Fruit fly (Drosophila melanogaster) whole organism, embryonic: ENCODE results near the gene CG42819.

Experiments used
- Atf6 ChIP-seq: fragments of 200-800 bp; sonication (Bioruptor generic); IDR thresholded peaks from 2 replicates; pipeline ENCODE4 v1.3.6; 2022; ENCODE audit warnings: missing biosample characterization, missing genetic modification characterization
- BEAF-32 ChIP-seq: fragments of 200-800 bp; sonication (Bioruptor generic); optimal IDR thresholded peaks from 3 replicates; lab custom pipeline; 2017; ENCODE audit warnings: missing biosample characterization, missing genetic modification characterization, mild to moderate bottlenecking, moderate library complexity, missing genetic modification reagents
- CG1024 ChIP-seq: fragments of 200-800 bp; sonication (Bioruptor generic); IDR thresholded peaks from 2 replicates; pipeline ENCODE4 v1.3.6; 2022; ENCODE audit warnings: missing biosample characterization, missing genetic modification characterization
- CG10959 ChIP-seq: fragments of 200-800 bp; sonication (Bioruptor generic); IDR thresholded peaks from 2 replicates; pipeline ENCODE4 v1.3.6; 2022; ENCODE audit warnings: missing biosample characterization, missing genetic modification characterization
- CG11456 ChIP-seq: fragments of 200-800 bp; sonication (Bioruptor generic); IDR thresholded peaks from 3 replicates; pipeline ENCODE4 v1.3.6; 2022; ENCODE audit warnings: missing biosample characterization, missing genetic modification characterization
- CG11560 ChIP-seq: fragments of 200-800 bp; sonication (Bioruptor generic); IDR thresholded peaks from 3 replicates; pipeline ENCODE4 v1.3.6; 2022; ENCODE audit warnings: missing biosample characterization, missing genetic modification characterization
- CG12769 ChIP-seq: fragments of 200-800 bp; sonication (Bioruptor generic); optimal IDR thresholded peaks from 2 replicates; lab custom pipeline; 2019; ENCODE audit warnings: missing biosample characterization, mild to moderate bottlenecking, missing genetic modification characterization, moderate library complexity
- CG1602 ChIP-seq: fragments of 200-800 bp; sonication (Bioruptor generic); optimal IDR thresholded peaks from 3 replicates; lab custom pipeline; 2016; ENCODE audit warnings: missing biosample characterization, missing genetic modification characterization
- CG16779 ChIP-seq: fragments of 200-800 bp; sonication (Bioruptor generic); IDR thresholded peaks from 2 replicates; pipeline ENCODE4 v1.3.6; 2022; ENCODE audit warnings: missing biosample characterization, missing genetic modification characterization
- CG17361 ChIP-seq: fragments of 200-800 bp; sonication (Bioruptor generic); IDR thresholded peaks from 3 replicates; pipeline ENCODE4 v1.3.6; 2022; ENCODE audit warnings: missing biosample characterization, missing genetic modification characterization
- CG18764 ChIP-seq: fragments of 200-800 bp; sonication (Bioruptor generic); optimal IDR thresholded peaks from 3 replicates; lab custom pipeline; 2016; ENCODE audit warnings: missing biosample characterization, missing genetic modification characterization
- CG3163 ChIP-seq: fragments of 200-800 bp; sonication (Bioruptor generic); optimal IDR thresholded peaks from 3 replicates; lab custom pipeline; 2016; ENCODE audit warnings: missing biosample characterization, missing genetic modification characterization
- CG4328 ChIP-seq: fragments of 200-800 bp; sonication (Bioruptor generic); optimal IDR thresholded peaks from 3 replicates; lab custom pipeline; 2017; ENCODE audit warnings: missing biosample characterization, missing genetic modification reagents, missing genetic modification characterization
- CG7556 ChIP-seq: fragments of 200-800 bp; sonication (Bioruptor generic); optimal IDR thresholded peaks from 2 replicates; lab custom pipeline; 2017; ENCODE audit warnings: missing biosample characterization, mild to moderate bottlenecking, missing genetic modification characterization
- CG7745 ChIP-seq: fragments of 200-800 bp; sonication (Bioruptor generic); optimal IDR thresholded peaks from 2 replicates; lab custom pipeline; 2018; ENCODE audit warnings: missing biosample characterization, mild to moderate bottlenecking, missing genetic modification characterization, moderate library complexity
- CG7928 ChIP-seq: fragments of 200-800 bp; sonication (Bioruptor generic); optimal IDR thresholded peaks from 2 replicates; lab custom pipeline; 2017; ENCODE audit warnings: missing biosample characterization, mild to moderate bottlenecking, missing genetic modification characterization
- CG8944 ChIP-seq: fragments of 200-800 bp; sonication (Bioruptor generic); optimal IDR thresholded peaks from 3 replicates; lab custom pipeline; 2016; ENCODE audit warnings: missing biosample characterization, missing genetic modification characterization
- D ChIP-seq, 2 experiments: fragments of 200-800 bp in 1 of 2; fragments of >200 bp in 1 of 2; sonication (Bioruptor generic) in 1 of 2; optimal IDR thresholded peaks; 2 replicates in 1 of 2; 3 replicates in 1 of 2; lab custom pipeline; 2017; ENCODE audit warnings: mild to moderate bottlenecking in 1 of 2, missing biosample characterization in 1 of 2, missing genetic modification characterization in 1 of 2, missing genetic modification reagents in 1 of 2
- Dfd ChIP-seq, 2 experiments: fragments of >200 bp; optimal IDR thresholded peaks; 2 replicates each; lab custom pipeline; 2017; ENCODE audit warnings: missing biosample characterization in 2 of 2, missing genetic modification characterization in 2 of 2
- Eip74EF ChIP-seq, 2 experiments: fragments of 200-800 bp in 1 of 2; fragments of >200 bp in 1 of 2; sonication (Bioruptor generic) in 1 of 2; optimal IDR thresholded peaks; 2 replicates each; lab custom pipeline; 2017 to 2019; ENCODE audit warnings: missing biosample characterization in 2 of 2, missing genetic modification characterization in 2 of 2, mild to moderate bottlenecking in 1 of 2, moderate library complexity in 1 of 2
- GATAe ChIP-seq: fragments of 200-800 bp; sonication (Bioruptor generic); conservative IDR thresholded peaks from 2 replicates; pipeline ENCODE4 v1.3.6; 2022; ENCODE audit warnings: missing biosample characterization, missing genetic modification characterization
- Hey ChIP-seq: fragments of 200-800 bp; sonication (Bioruptor generic); optimal IDR thresholded peaks from 3 replicates; lab custom pipeline; 2018; ENCODE audit warnings: missing biosample characterization, mild to moderate bottlenecking, missing genetic modification characterization
- Lhr ChIP-seq: fragments of 200-800 bp; sonication (Bioruptor generic); optimal IDR thresholded peaks from 3 replicates; lab custom pipeline; 2017; ENCODE audit warnings: mild to moderate bottlenecking, missing biosample characterization, missing genetic modification reagents, missing genetic modification characterization
- NFAT ChIP-seq: fragments of 200-800 bp; sonication (Bioruptor generic); IDR thresholded peaks from 2 replicates; pipeline ENCODE4 v1.3.6; 2022; ENCODE audit warnings: missing biosample characterization, missing genetic modification characterization
- Oli ChIP-seq: fragments of 200-800 bp; sonication (Bioruptor generic); optimal IDR thresholded peaks from 2 replicates; lab custom pipeline; 2018; ENCODE audit warnings: missing biosample characterization, mild to moderate bottlenecking, missing genetic modification characterization, moderate library complexity
- Poxn ChIP-seq: fragments of 200-800 bp; sonication (Bioruptor generic); IDR thresholded peaks from 2 replicates; pipeline ENCODE4 v1.3.6; 2022; ENCODE audit warnings: missing biosample characterization, missing genetic modification characterization
- Ptx1 ChIP-seq: fragments of 200-800 bp; sonication (Bioruptor generic); IDR thresholded peaks from 2 replicates; pipeline ENCODE4 v1.3.6; 2022; ENCODE audit warnings: missing biosample characterization, missing genetic modification characterization
- Rx ChIP-seq: fragments of 200-800 bp; sonication (Bioruptor generic); IDR thresholded peaks from 2 replicates; pipeline ENCODE4 v1.3.6; 2022; ENCODE audit warnings: missing biosample characterization, missing genetic modification characterization
- Scr ChIP-seq: fragments of 200-800 bp; sonication (Bioruptor generic); IDR thresholded peaks from 2 replicates; pipeline ENCODE4 v1.3.6; 2022; ENCODE audit warnings: missing biosample characterization, missing genetic modification characterization; ENCODE audit not compliant: partially characterized antibody
- Stat92E ChIP-seq, 3 experiments: fragments of >200 bp in 2 of 3; fragments of 200-800 bp in 1 of 3; sonication (Bioruptor generic) in 1 of 3; optimal IDR thresholded peaks; 2 replicates each; lab custom pipeline; 2017 to 2019; ENCODE audit warnings: missing biosample characterization in 3 of 3, missing genetic modification characterization in 3 of 3, mild to moderate bottlenecking in 1 of 3, moderate library complexity in 1 of 3
- Xrp1 ChIP-seq: fragments of 200-800 bp; sonication (Bioruptor generic); IDR thresholded peaks from 2 replicates; pipeline ENCODE4 v1.3.6; 2022; ENCODE audit warnings: missing biosample characterization, missing genetic modification characterization
- amos ChIP-seq: fragments of 200-800 bp; sonication (Bioruptor generic); IDR thresholded peaks from 2 replicates; pipeline ENCODE4 v1.3.6; 2022; ENCODE audit warnings: missing biosample characterization, missing genetic modification characterization; ENCODE audit not compliant: partially characterized antibody
- crp ChIP-seq, 2 experiments: fragments of 200-800 bp; sonication (Bioruptor generic); optimal IDR thresholded peaks; 2 replicates in 1 of 2; 3 replicates in 1 of 2; lab custom pipeline; 2017; ENCODE audit warnings: missing biosample characterization in 2 of 2, missing genetic modification characterization in 2 of 2, mild to moderate bottlenecking in 1 of 2, moderate library complexity in 1 of 2
- dan ChIP-seq: fragments of 200-800 bp; sonication (Bioruptor generic); IDR thresholded peaks from 2 replicates; pipeline ENCODE4 v1.3.6; 2022; ENCODE audit warnings: missing biosample characterization, missing genetic modification characterization
- dysf ChIP-seq: fragments of 200-800 bp; sonication (Bioruptor generic); IDR thresholded peaks from 3 replicates; pipeline ENCODE4 v1.3.6; 2022; ENCODE audit warnings: missing biosample characterization, missing genetic modification characterization
- esg ChIP-seq: fragments of 200-800 bp; sonication (Bioruptor generic); conservative IDR thresholded peaks from 2 replicates; pipeline ENCODE4 v1.3.6; 2022; ENCODE audit warnings: missing biosample characterization, missing genetic modification characterization
- exex ChIP-seq: fragments of 200-800 bp; sonication (Bioruptor generic); optimal IDR thresholded peaks from 4 replicates; lab custom pipeline; 2018; ENCODE audit warnings: missing biosample characterization, mild to moderate bottlenecking, missing genetic modification characterization, moderate library complexity
- gro ChIP-seq: fragments of 200-800 bp; sonication (Bioruptor generic); optimal IDR thresholded peaks from 2 replicates; lab custom pipeline; 2016; ENCODE audit warnings: missing biosample characterization, missing genetic modification characterization
- her ChIP-seq: fragments of 200-800 bp; sonication (Bioruptor generic); optimal IDR thresholded peaks from 2 replicates; lab custom pipeline; 2016; ENCODE audit warnings: missing biosample characterization, missing genetic modification characterization
- ken ChIP-seq: fragments of 200-800 bp; sonication (Bioruptor generic); IDR thresholded peaks from 3 replicates; pipeline ENCODE4 v1.3.6; 2022; ENCODE audit warnings: missing biosample characterization, missing genetic modification characterization
- lab ChIP-seq: fragments of 200-800 bp; sonication (Bioruptor generic); optimal IDR thresholded peaks from 3 replicates; lab custom pipeline; 2017; ENCODE audit warnings: missing biosample characterization, missing genetic modification characterization, mild to moderate bottlenecking, moderate library complexity, missing genetic modification reagents
- otp ChIP-seq: fragments of 200-800 bp; sonication (Bioruptor generic); IDR thresholded peaks from 3 replicates; pipeline ENCODE4, ENCODE4 v1.3.6; 2022; ENCODE audit warnings: missing biosample characterization, missing genetic modification characterization
- pb ChIP-seq: fragments of 200-800 bp; sonication (Bioruptor generic); optimal IDR thresholded peaks from 3 replicates; lab custom pipeline; 2016; ENCODE audit warnings: missing biosample characterization, missing genetic modification characterization
- shn ChIP-seq: fragments of 200-800 bp; sonication (Bioruptor generic); optimal IDR thresholded peaks from 3 replicates; lab custom pipeline; 2016; ENCODE audit warnings: missing biosample characterization, missing genetic modification characterization
- slou ChIP-seq: fragments of 200-800 bp; sonication (Bioruptor generic); optimal IDR thresholded peaks from 3 replicates; lab custom pipeline; 2016; ENCODE audit warnings: missing biosample characterization, missing genetic modification characterization
- sr ChIP-seq: fragments of 200-800 bp; sonication (Bioruptor generic); IDR thresholded peaks from 3 replicates; pipeline ENCODE4 v1.3.6; 2022; ENCODE audit warnings: missing biosample characterization, missing genetic modification characterization
- tin ChIP-seq: fragments of 200-800 bp; sonication (Bioruptor generic); optimal IDR thresholded peaks from 3 replicates; lab custom pipeline; 2016; ENCODE audit warnings: missing biosample characterization, missing genetic modification characterization
- trh ChIP-seq: fragments of 200-800 bp; sonication (Bioruptor generic); optimal IDR thresholded peaks from 2 replicates; lab custom pipeline; 2016; ENCODE audit warnings: missing biosample characterization, missing genetic modification characterization

Gene CG42819

DNA sequence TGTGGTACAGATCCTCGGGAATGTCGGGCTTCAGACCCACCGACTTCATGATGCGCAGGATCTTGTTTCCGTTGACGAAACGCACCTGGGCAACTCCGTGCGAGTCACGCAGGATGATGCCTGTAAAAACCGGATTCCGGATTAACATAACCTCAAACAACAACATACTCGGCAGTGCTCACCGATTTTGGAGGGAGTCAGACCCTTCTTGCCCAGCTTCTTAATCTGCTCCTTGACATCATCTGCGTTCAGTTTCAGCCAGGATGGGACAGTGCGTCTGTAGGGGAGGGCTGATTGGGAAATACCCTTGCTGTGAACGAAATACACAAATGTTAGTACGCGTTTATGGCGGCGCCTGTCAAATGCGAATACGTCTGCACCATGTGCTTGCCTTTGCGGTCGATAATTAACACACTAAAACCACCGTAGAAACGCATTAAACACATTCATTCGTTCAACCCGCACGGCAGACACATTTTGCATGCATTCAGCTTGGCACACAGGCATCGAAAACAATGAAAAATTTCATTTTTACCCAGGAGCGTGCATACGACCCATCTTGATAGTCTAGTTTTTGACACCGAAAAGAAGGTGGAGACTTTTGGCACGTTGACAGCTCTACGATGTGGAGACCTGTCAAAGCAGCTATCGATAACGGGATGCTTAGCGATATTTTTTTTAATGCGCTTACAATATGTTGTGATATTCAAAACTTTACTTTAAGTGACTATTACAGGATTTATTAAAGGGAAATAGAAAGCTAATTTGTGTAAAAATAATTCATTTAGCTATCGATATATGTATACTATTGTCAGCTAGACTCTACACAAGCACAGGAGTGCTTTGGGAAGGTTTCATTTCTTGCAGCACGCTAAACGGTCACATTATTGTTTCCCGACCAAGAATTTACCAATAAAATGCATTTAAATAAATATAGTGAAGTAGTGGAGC, 24.9 kb downstream of the CG42819 start, which contains the start of the genes RpS13 and CSN8 (continued):
- TF ChIP-seq CG11456 (GFP tag; lab: Robert Waterston, UW) (no peak), tin (no peak), CG1602 (GFP tag; lab: Kevin White, UChicago) (no peak), Poxn (GFP tag; lab: Robert Waterston, UW) (no peak), lab (GFP tag; lab: Kevin White, UChicago) (peak; percentile 25), crp (GFP tag; optimal IDR thresholded peaks at IDR 0.05; lab: Kevin White, UChicago) (no peak), amos (GFP tag; lab: Robert Waterston, UW) (peak; percentile 93), gro (peak; percentile 29), Dfd (GFP tag; optimal IDR thresholded peaks at IDR 0.05; lab: Kevin White, UChicago) (no peak), esg (no peak), BEAF-32 (GFP tag; lab: Kevin White, UChicago) (peak; percentile 96), slou (no peak), GATAe (GFP tag; lab: Robert Waterston, UW) (no peak), Lhr (GFP tag; lab: Kevin White, UChicago) (peak; percentile 57), dan (GFP tag; lab: Robert Waterston, UW) (no peak), Stat92E (GFP tag; optimal IDR thresholded peaks at IDR 0.05; lab: Kevin White, UChicago) (no peak), Scr (GFP tag; lab: Robert Waterston, UW) (peak; percentile 98), her (GFP tag; lab: Kevin White, UChicago) (no peak), trh (no peak), CG7928 (GFP tag; lab: Kevin White, UChicago) (no peak), CG17361 (GFP tag; lab: Robert Waterston, UW) (no peak), CG7556 (GFP tag; lab: Kevin White, UChicago) (no peak), dysf (GFP tag; lab: Robert Waterston, UW) (no peak), D (optimal IDR thresholded peaks at IDR 0.05; lab: Kevin White, UChicago) (no peak), D (GFP tag; optimal IDR thresholded peaks at IDR 0.05; lab: Kevin White, UChicago) (no peak), pb (no peak), Hey (no peak), CG3163 (GFP tag; lab: Kevin White, UChicago) (no peak), sr (no peak), CG8944 (no peak), Eip74EF (GFP tag; optimal IDR thresholded peaks at IDR 0.05; lab: Kevin White, UChicago) (no peak), shn (GFP tag; lab: Kevin White, UChicago) (no peak), exex (tag; lab: Kevin White, UChicago) (peak; percentile 10), CG11560 (no peak), otp (GFP tag; lab: Robert Waterston, UW) (no peak), NFAT (GFP tag; lab: Robert Waterston, UW) (no peak), CG18764 (GFP tag; lab: Kevin White, UChicago) (no peak), ken (GFP tag; lab: Robert Waterston, UW) (no peak), Rx (GFP tag; lab: Robert Waterston, UW) (no peak), CG1024 (GFP tag; lab: Robert Waterston, UW) (no peak), Oli (no peak), Xrp1 (GFP tag; lab: Robert Waterston, UW) (no peak), CG16779 (GFP tag; lab: Robert Waterston, UW) (0 out of 2 replicates have a peak, but pooled peaks have one; percentile 31), CG12769 (no peak), Atf6 (GFP tag; lab: Robert Waterston, UW) (peak; percentile 45; the same call in 1 of the 2 replicates), CG4328 (no peak), CG7745 (tag; lab: Kevin White, UChicago) (no peak), CG10959 (GFP tag; lab: Robert Waterston, UW) (no peak), Ptx1 (GFP tag; lab: Robert Waterston, UW) (no peak)
